Worm (Caenorhabditis elegans): ENCODE measurements around the gene str-177.

- no peak for TF ChIP-seq flt-1 (GFP tag; IDR thresholded peaks at IDR 0.05)
- TF ChIP-seq med-1 (GFP tag; optimal IDR thresholded peaks at IDR 0.05; ENCODE audit: insufficient read depth) = no peak
- TF ChIP-seq ztf-29 (GFP tag; IDR thresholded peaks at IDR 0.05) = no peak
- no peak for TF ChIP-seq T22C8.4 (GFP tag; IDR thresholded peaks at IDR 0.05)
- TF ChIP-seq ref-1 (GFP tag; conservative IDR thresholded peaks at IDR 0.05) = no peak
- no peak for TF ChIP-seq tab-1 (GFP tag; IDR thresholded peaks at IDR 0.05)
Measured at ce11 chrV:9208878-9209277, 10.1 kb upstream of the str-177 start.
